Worm (Caenorhabditis elegans): Measurements from ENCODE around the gene F11E6.6.

DNA sequence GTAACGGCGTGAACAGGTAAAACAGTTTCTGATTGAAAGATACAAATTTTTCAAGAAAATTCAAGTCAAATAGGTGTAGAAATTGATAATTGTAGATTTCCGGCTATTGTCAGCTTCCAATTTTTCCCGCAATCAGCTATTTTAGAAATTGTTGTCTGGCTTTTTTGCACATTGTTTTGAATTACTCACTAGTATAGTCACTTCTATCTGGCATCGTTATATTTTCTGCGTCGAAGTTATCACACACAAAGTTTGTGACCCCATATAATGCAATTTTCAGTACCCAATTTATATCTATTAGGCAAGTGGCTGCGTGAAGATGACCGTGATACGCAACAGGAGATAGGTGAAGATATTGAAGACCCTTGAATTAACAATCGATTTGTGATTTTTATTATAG is 30.6 kb downstream of the F11E6.6 start:
- TF ChIP-seq him-1 (tag; optimal IDR thresholded peaks at IDR 0.05) (no peak), W03F9.2 (tag; optimal IDR thresholded peaks at IDR 0.05) (no peak), dao-5 (tag; optimal IDR thresholded peaks at IDR 0.05) (no peak)

Measured in whole organism, L4/young adult.